Fruit fly (Drosophila melanogaster): ENCODE data around the gene Archease.
A peak's percentile ranks its signal among the peaks of the same experiment; 100 is the strongest.

Gene Archease

DNA sequence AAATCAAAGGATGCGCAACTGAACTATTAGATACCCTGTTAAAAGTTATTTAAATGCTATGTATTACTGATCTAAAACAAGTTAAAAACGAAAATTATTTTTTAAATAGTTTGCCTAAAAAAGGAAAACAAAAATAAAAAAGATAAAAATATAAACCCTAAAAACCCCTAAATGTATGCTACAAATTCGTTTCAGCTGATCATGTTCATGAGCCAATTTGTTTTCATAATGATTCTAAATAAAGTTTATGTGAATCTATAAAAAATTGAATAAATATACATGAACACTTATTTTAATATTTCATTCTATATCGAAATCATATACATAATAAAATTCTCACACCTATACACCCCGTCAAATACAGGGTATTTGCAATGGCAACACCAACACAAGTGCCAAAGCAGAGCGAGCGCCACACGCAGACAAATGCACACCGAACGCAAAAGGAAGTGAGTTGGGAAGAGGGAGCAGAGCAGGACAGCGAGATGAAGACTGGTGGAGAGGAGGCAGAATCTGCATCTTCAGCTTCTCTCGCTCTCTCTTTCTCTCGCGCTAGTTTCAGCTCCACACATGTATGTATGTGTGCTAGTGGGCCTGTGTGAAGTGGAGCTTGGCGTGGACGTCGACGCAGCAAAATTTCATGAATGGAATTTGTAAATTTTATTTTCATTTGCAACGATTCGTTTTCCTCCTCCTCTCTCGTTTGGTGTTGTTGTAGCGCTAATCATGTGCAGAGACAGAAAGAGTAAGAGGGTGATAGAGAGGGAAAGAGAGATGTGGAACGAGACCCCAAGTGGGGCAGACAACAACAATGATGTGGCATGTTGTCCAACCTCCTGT, 11.5 kb downstream of the Archease start:
- TF ChIP-seq CG8478 (optimal IDR thresholded peaks at IDR 0.05) (peak; percentile 14), EcR (GFP tag; optimal IDR thresholded peaks at IDR 0.05) (no peak), pan (optimal IDR thresholded peaks at IDR 0.05) (peak; percentile 85)

dm6 chr3R:21650506-21650905, 12.3 kb downstream of the Archease start:
- TF ChIP-seq CG8478 (optimal IDR thresholded peaks at IDR 0.05) = no peak
- no peak for TF ChIP-seq usp (GFP tag; optimal IDR thresholded peaks at IDR 0.05)
- no peak for TF ChIP-seq pan (optimal IDR thresholded peaks at IDR 0.05)
- TF ChIP-seq psq (optimal IDR thresholded peaks at IDR 0.05) = no peak
- TF ChIP-seq EcR (GFP tag; optimal IDR thresholded peaks at IDR 0.05) = no peak
- TF ChIP-seq Dll (optimal IDR thresholded peaks at IDR 0.05) = no peak

DNA sequence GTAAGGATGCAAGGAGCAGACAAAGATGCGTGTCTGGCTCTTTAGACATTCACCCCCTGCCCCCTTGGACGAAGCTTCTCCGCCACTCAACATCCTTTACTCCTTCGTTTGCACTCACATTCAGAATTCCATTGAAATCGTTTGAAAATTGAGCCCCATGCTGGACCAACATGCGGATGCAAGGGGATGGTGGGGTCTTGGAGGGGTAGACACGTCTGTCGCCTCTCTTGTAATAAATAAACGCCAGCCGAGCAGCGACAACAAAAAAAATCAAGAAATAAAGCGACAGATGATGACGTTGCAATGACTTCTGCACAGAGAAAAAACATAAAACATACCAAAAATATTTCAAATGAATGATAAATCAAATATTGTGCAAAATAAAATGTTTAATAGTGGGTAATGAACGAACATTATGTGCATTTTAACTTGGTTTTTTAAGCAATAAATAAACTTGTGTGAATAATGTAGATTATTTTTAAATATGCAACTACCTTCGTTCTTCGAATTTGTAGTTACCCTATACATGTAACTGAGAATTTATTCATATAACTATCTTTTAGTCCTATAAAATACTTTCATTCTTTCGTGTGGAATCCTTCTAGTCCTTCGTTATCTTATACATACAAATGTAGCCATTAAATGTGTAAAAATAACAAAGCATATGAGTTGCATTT, 12.8 kb downstream of the Archease start:
- no peak for TF ChIP-seq CG8478 (optimal IDR thresholded peaks at IDR 0.05)
- no peak for TF ChIP-seq psq (optimal IDR thresholded peaks at IDR 0.05)
- TF ChIP-seq EcR (GFP tag; optimal IDR thresholded peaks at IDR 0.05) = no peak
- TF ChIP-seq pan (optimal IDR thresholded peaks at IDR 0.05) = no peak
- no peak for TF ChIP-seq Dll (optimal IDR thresholded peaks at IDR 0.05)
- TF ChIP-seq usp (GFP tag; optimal IDR thresholded peaks at IDR 0.05) = no peak

- TF ChIP-seq usp (GFP tag; optimal IDR thresholded peaks at IDR 0.05) (no peak), psq (optimal IDR thresholded peaks at IDR 0.05) (no peak), pan (optimal IDR thresholded peaks at IDR 0.05) (peak; percentile 74), EcR (GFP tag; optimal IDR thresholded peaks at IDR 0.05) (no peak), CG8478 (optimal IDR thresholded peaks at IDR 0.05) (no peak), Dll (optimal IDR thresholded peaks at IDR 0.05) (no peak)
Observed at dm6 chr3R:21649053-21649821, 13.5 kb downstream of the Archease start.

DNA sequence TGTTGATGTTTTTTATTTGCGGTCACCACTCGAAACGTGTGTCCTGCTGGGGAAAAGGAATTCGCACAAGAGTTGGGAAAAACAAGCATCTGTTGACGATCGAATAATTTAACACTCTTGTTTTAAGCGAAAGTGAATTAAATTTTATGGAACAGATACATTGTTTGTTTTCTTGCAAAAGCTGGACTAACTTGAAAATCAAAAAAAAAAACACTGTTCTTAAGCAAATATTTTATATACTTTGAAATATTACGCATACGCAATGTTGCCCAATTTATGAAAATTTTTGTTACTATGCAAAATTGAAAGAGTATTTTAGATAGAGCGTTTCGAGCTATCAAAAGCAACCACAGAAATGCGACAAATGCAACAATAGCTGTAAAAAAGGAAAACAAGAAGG, 14.3 kb downstream of the Archease start:
- no peak for TF ChIP-seq psq (optimal IDR thresholded peaks at IDR 0.05)
- no peak for TF ChIP-seq EcR (GFP tag; optimal IDR thresholded peaks at IDR 0.05)
- no peak for TF ChIP-seq usp (GFP tag; optimal IDR thresholded peaks at IDR 0.05)
- TF ChIP-seq Dll (optimal IDR thresholded peaks at IDR 0.05) = no peak
- no peak for TF ChIP-seq pan (optimal IDR thresholded peaks at IDR 0.05)
- no peak for TF ChIP-seq CG8478 (optimal IDR thresholded peaks at IDR 0.05)

DNA sequence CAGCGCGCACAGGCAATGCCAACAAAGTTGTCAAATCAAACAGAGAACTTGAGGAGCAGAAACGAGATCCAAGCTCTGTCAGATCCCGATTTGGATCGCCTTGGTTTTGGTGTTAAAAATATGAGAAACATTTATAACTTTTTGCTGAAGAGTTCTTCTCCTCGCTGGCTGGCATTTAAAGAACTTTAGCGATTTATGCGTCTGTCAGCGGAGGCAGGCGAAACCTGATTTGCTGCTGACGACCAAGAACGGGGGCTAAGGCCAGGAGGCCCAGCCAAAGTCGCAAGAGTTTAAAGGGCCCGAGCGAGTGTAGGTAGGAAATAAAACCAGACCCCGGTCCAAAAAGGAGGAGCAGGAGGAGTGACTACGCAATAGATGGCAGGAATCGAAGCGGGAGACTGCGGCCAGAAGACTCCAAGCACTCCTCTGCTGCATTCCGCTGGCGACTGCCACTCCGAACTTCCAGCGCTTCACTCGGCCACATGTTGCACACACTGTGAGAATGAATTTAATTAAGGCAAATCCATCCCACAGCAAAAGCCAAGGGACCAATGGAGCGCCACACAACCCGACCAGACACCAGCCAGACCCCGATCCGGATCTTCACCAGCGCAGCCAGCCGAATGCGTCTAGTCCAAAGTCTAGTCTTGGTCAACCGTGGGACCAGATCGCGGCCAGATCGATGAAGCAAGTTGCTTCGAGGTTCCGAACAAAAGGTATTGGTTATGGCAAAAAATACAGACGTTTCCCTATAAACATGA, 16.7 kb downstream of the Archease start:
- no peak for TF ChIP-seq CG8478 (optimal IDR thresholded peaks at IDR 0.05)

- no peak for TF ChIP-seq psq (optimal IDR thresholded peaks at IDR 0.05)
- no peak for TF ChIP-seq EcR (GFP tag; optimal IDR thresholded peaks at IDR 0.05)
- no peak for TF ChIP-seq usp (GFP tag; optimal IDR thresholded peaks at IDR 0.05)
- TF ChIP-seq Dll (optimal IDR thresholded peaks at IDR 0.05) = no peak
- no peak for TF ChIP-seq pan (optimal IDR thresholded peaks at IDR 0.05)
- TF ChIP-seq CG8478 (optimal IDR thresholded peaks at IDR 0.05) = no peak
Observed at dm6 chr3R:21644222-21644621, 18.6 kb downstream of the Archease start.

DNA sequence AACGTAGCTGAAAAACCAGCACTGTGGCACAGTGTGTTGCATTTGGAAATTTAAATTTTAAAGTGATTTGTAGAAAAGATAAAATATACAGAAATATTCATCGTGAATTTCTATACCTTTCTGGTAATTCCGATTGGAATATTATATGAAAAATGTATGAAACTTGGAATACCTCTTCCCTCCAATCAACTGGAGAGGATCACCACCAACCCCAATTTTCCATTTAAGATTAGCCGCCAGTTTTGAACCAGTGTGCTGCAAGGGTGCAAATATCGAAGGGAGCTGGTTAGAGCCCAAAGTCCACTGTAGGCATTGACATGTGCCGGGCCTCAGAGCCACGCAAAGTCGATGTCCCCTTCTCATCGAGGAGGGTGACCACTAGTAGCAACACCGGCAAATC, 19.6 kb downstream of the Archease start:
- TF ChIP-seq usp (GFP tag; optimal IDR thresholded peaks at IDR 0.05) (no peak), psq (optimal IDR thresholded peaks at IDR 0.05) (no peak), Dll (optimal IDR thresholded peaks at IDR 0.05) (no peak), CG8478 (optimal IDR thresholded peaks at IDR 0.05) (no peak), EcR (GFP tag; optimal IDR thresholded peaks at IDR 0.05) (no peak), pan (optimal IDR thresholded peaks at IDR 0.05) (no peak)

- TF ChIP-seq psq (optimal IDR thresholded peaks at IDR 0.05) = no peak
- TF ChIP-seq Dll (optimal IDR thresholded peaks at IDR 0.05) = no peak
- TF ChIP-seq usp (GFP tag; optimal IDR thresholded peaks at IDR 0.05) = no peak
- no peak for TF ChIP-seq pan (optimal IDR thresholded peaks at IDR 0.05)
- TF ChIP-seq EcR (GFP tag; optimal IDR thresholded peaks at IDR 0.05) = no peak
- no peak for TF ChIP-seq CG8478 (optimal IDR thresholded peaks at IDR 0.05)
Observed at dm6 chr3R:21642301-21642700, 20.5 kb downstream of the Archease start.

DNA sequence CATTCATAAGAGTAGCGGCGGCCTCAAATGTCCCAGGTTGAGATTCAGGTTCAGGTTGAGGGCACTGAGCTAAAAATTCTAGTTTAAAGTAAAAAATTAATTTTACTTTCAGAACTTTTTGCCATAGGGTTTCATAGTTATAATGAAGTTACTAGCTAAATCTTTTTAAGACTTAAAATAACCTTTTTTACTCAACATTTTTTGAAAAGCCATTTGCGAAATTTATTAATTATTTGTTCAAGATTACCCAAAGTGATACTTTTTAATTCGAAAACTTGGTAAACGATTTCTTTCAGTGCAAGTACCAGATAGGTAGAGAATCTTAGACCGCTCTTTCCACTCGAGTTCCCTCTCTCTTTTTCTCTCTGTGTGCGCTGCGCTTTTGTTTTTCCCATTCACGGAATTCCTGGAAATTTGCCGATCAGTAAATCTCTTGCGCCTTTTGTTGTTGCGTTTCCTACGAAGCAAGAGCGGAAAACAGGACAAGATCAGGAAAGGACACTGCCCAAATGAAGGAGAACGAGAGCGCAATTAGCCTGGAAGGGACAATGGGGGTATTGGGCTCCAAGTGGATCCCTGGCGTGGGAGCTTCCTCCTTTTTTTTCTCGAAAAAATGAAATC, 21.1 kb downstream of the Archease start:
- TF ChIP-seq EcR (GFP tag; optimal IDR thresholded peaks at IDR 0.05) = no peak
- no peak for TF ChIP-seq psq (optimal IDR thresholded peaks at IDR 0.05)
- no peak for TF ChIP-seq CG8478 (optimal IDR thresholded peaks at IDR 0.05)
- no peak for TF ChIP-seq Dll (optimal IDR thresholded peaks at IDR 0.05)
- TF ChIP-seq usp (GFP tag; optimal IDR thresholded peaks at IDR 0.05) = no peak
- TF ChIP-seq pan (optimal IDR thresholded peaks at IDR 0.05) = no peak

DNA sequence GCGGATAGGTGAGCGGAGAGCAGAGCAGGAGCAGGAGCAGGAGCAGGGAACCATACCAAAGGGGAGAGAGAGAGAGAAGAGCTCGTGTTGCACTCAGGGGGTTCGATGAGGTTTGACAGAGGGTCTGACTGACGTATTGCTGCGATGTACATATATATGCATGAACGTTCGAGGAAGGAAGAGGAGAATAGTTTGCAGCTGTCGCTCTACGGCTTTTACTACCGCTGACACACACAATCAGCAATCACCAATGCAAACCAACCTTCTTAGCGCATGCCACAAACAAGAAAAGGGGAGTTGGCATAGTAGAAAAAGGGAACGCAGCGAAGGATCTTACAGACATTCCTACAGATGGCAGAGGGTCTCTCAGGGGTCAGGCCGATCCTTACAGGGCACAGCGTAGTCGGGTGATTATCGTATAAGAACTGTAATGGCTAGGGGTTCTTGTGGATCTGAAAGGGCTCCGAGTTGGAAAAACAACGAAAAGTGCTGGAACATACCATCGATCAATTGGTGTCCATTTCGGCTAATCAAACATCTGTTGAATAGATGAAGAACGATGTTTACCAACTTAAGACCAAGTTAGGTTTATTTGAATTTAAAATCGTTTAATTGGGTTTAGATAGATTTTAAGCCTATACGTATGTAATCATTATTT, 22.3 kb downstream of the Archease start:
- TF ChIP-seq pan (optimal IDR thresholded peaks at IDR 0.05) (no peak), usp (GFP tag; optimal IDR thresholded peaks at IDR 0.05) (no peak), EcR (GFP tag; optimal IDR thresholded peaks at IDR 0.05) (no peak), Dll (optimal IDR thresholded peaks at IDR 0.05) (no peak), psq (optimal IDR thresholded peaks at IDR 0.05) (no peak)
